Worm (Caenorhabditis elegans): ENCODE results near the gene C44H4.8.
A peak's percentile ranks its signal among the peaks of the same experiment; 100 is the strongest.

The C44H4.8 gene

ce11 chrX:14593206-14593605 is 1.7 kb upstream of the C44H4.8 start:
- TF ChIP-seq arid-1 (GFP tag; conservative IDR thresholded peaks at IDR 0.05) (no peak), nhr-111 (GFP tag; optimal IDR thresholded peaks at IDR 0.05) (no peak), lsy-2 (tag; optimal IDR thresholded peaks at IDR 0.05) (peak in 1 of 2 experiments; percentile 3), tra-1 (GFP tag; IDR thresholded peaks at IDR 0.05) (no peak), snpc-1.2 (GFP tag; IDR thresholded peaks at IDR 0.05) (no peak), ctbp-1 (GFP tag; IDR thresholded peaks at IDR 0.05) (0 out of 2 replicates have a peak, but pooled peaks have one; percentile 16), fkh-10 (GFP tag; optimal IDR thresholded peaks at IDR 0.05) (peak; percentile 96), dmd-9 (GFP tag; IDR thresholded peaks at IDR 0.05) (no peak), skn-1 (tag; optimal IDR thresholded peaks at IDR 0.05) (no peak), ces-1 (GFP tag; optimal IDR thresholded peaks at IDR 0.05) (peak; percentile 94)

ce11 chrX:14599245-14599644 is 4.3 kb downstream of the C44H4.8 start, which contains the start of gene C44H4.6:
Gene C44H4.6 (minus strand): TSS chrX:14599345.
- TF ChIP-seq nhr-11 (tag; optimal IDR thresholded peaks at IDR 0.05): no peak
- no peak for TF ChIP-seq jun-1 (tag; optimal IDR thresholded peaks at IDR 0.05)
- TF ChIP-seq unc-62 (GFP tag; optimal IDR thresholded peaks at IDR 0.05 in 1 of 2): no peak
- no peak for TF ChIP-seq unc-62 (tag; optimal IDR thresholded peaks at IDR 0.05)

- TF ChIP-seq madf-5 (GFP tag; IDR thresholded peaks at IDR 0.05) (no peak), lin-1 (GFP tag; IDR thresholded peaks at IDR 0.05) (peak; percentile 60), lin-38 (GFP tag; IDR thresholded peaks at IDR 0.05) (no peak), snpc-4 (tag; optimal IDR thresholded peaks at IDR 0.05) (no peak), F44E2.7 (GFP tag; IDR thresholded peaks at IDR 0.05) (no peak), ces-1 (GFP tag; optimal IDR thresholded peaks at IDR 0.05) (no peak), pqm-1 (tag; optimal IDR thresholded peaks at IDR 0.05) (peak; percentile 41), unc-62 (GFP tag; optimal IDR thresholded peaks at IDR 0.05 in 1 of 2) (peak in 1 of 2 experiments; percentile 96), unc-62 (tag; optimal IDR thresholded peaks at IDR 0.05) (no peak), duxl-1 (tag; optimal IDR thresholded peaks at IDR 0.05; ENCODE audit: poor library complexity) (no peak), hlh-11 (tag; optimal IDR thresholded peaks at IDR 0.05) (peak; percentile 95), mes-2 (tag; optimal IDR thresholded peaks at IDR 0.05; ENCODE audit: poor library complexity, severe bottlenecking) (no peak), aha-1 (tag) (peak; percentile 97), dpl-1 (GFP tag; optimal IDR thresholded peaks at IDR 0.05) (peak; percentile 59), lin-29 (GFP tag; IDR thresholded peaks at IDR 0.05) (no peak), R02D3.7 (tag; optimal IDR thresholded peaks at IDR 0.05) (no peak), dve-1 (tag; optimal IDR thresholded peaks at IDR 0.05; ENCODE audit: insufficient read depth) (peak; percentile 76), nhr-6 (tag; optimal IDR thresholded peaks at IDR 0.05) (peak; percentile 87), F10B5.3 (tag; optimal IDR thresholded peaks at IDR 0.05) (no peak), lir-3 (tag; optimal IDR thresholded peaks at IDR 0.05) (no peak), unc-130 (GFP tag; optimal IDR thresholded peaks at IDR 0.05) (no peak), nhr-25 (tag; optimal IDR thresholded peaks at IDR 0.05; ENCODE audit: borderline replicate concordance, insufficient read depth) (no peak), lin-39 (tag; optimal IDR thresholded peaks at IDR 0.05) (no peak), hlh-30 (tag; optimal IDR thresholded peaks at IDR 0.05; ENCODE audit: insufficient read depth) (peak; percentile 99), ceh-28 (tag; optimal IDR thresholded peaks at IDR 0.05) (peak; percentile 41), jun-1 (tag; optimal IDR thresholded peaks at IDR 0.05) (no peak), nhr-48 (tag; optimal IDR thresholded peaks at IDR 0.05) (peak; percentile 66), nhr-77 (tag; optimal IDR thresholded peaks at IDR 0.05) (peak; percentile 56), nhr-237 (tag; optimal IDR thresholded peaks at IDR 0.05) (no peak), ceh-62 (tag; optimal IDR thresholded peaks at IDR 0.05) (no peak), T26A8.4 (GFP tag; IDR thresholded peaks at IDR 0.05) (no peak; the same call in 1 of the 2 replicates), pha-4 (GFP tag; IDR thresholded peaks at IDR 0.05) (no peak), pha-4 (tag; optimal IDR thresholded peaks at IDR 0.05) (peak; percentile 65), nhr-11 (tag; optimal IDR thresholded peaks at IDR 0.05) (peak; percentile 37), dmd-8 (GFP tag; IDR thresholded peaks at IDR 0.05) (0 out of 2 replicates have a peak, but pooled peaks have one; percentile 27), egl-43 (GFP tag; IDR thresholded peaks at IDR 0.05) (no peak), daf-19 (GFP tag; conservative IDR thresholded peaks at IDR 0.05) (no peak), vab-7 (GFP tag; IDR thresholded peaks at IDR 0.05) (no peak), tag-97 (GFP tag; IDR thresholded peaks at IDR 0.05) (no peak)
Measured at ce11 chrX:14602676-14603075, 7.8 kb downstream of the C44H4.8 start, which contains the start of gene eor-2. Gene eor-2 (plus strand): TSS chrX:14603017.
